Worm (Caenorhabditis elegans) whole organism, L4 larva: ENCODE measurements around the gene isw-1.
A peak's percentile ranks its signal among the peaks of the same experiment; 100 is the strongest.

Experiments
- F10B5.3 ChIP-seq: sonication (generic microtip); optimal IDR thresholded peaks from 2 replicates; lab custom pipeline; 2016; ENCODE audit warnings: mild to moderate bottlenecking, missing genetic modification characterization, missing compliant biosample characterization
- F26F4.8 ChIP-seq: fragments of 200-800 bp; sonication (Bioruptor generic); conservative IDR thresholded peaks from 2 replicates; pipeline ENCODE4 v1.3.6; 2022; ENCODE audit warnings: missing genetic modification characterization, missing compliant biosample characterization
- Y105C5A.15 ChIP-seq: fragments of 200-800 bp; sonication (Bioruptor generic); IDR thresholded peaks from 2 replicates; pipeline ENCODE4 v1.3.6; 2022; ENCODE audit warnings: missing genetic modification characterization, missing compliant biosample characterization
- Y48G9A.11 ChIP-seq: fragments of 200-800 bp; sonication (Bioruptor generic); IDR thresholded peaks from 2 replicates; pipeline ENCODE4 v1.3.6; 2022; ENCODE audit warnings: missing genetic modification reagents, missing genetic modification characterization, missing compliant biosample characterization
- Y75B8A.6 ChIP-seq: fragments of 200-800 bp; sonication (Bioruptor generic); IDR thresholded peaks from 2 replicates; pipeline ENCODE4 v1.3.6; 2022; ENCODE audit warnings: missing genetic modification reagents, missing genetic modification characterization, missing compliant biosample characterization
- aha-1 ChIP-seq: fragments of 150-350 bp; peaks from one replicate; lab custom pipeline; 2014; ENCODE audit warnings: missing biosample characterization, missing genetic modification characterization
- ama-1 ChIP-seq: fragments of 150-350 bp; optimal IDR thresholded peaks from 2 replicates; lab custom pipeline; 2014; ENCODE audit warnings: inconsistent platforms, mixed read lengths
- ceh-82 ChIP-seq: sonication (generic microtip); optimal IDR thresholded peaks from 2 replicates; lab custom pipeline; 2017; ENCODE audit warnings: missing biosample characterization, missing genetic modification characterization
- ces-1 ChIP-seq: fragments of 150-350 bp; sonication (generic microtip); optimal IDR thresholded peaks from 4 replicates; lab custom pipeline; 2014; ENCODE audit warnings: missing biosample characterization, missing genetic modification reagents, missing genetic modification characterization
- cey-2 ChIP-seq: sonication (generic microtip); optimal IDR thresholded peaks from 3 replicates; lab custom pipeline; 2017; ENCODE audit warnings: missing genetic modification characterization, mild to moderate bottlenecking, missing compliant biosample characterization, antibody characterized with exemption, borderline replicate concordance; ENCODE audit not compliant: insufficient read depth
- ctbp-1 ChIP-seq: fragments of 200-800 bp; sonication (Bioruptor generic); IDR thresholded peaks from 2 replicates; pipeline ENCODE4 v1.3.6; 2022; ENCODE audit warnings: missing genetic modification reagents, missing genetic modification characterization, missing compliant biosample characterization
- daf-12 ChIP-seq: fragments of 150-350 bp; optimal IDR thresholded peaks from 2 replicates; lab custom pipeline; 2014; ENCODE audit warnings: missing biosample characterization, missing genetic modification reagents, missing genetic modification characterization
- daf-16 ChIP-seq, 3 experiments: sonication (generic microtip); optimal IDR thresholded peaks; 2 replicates each; lab custom pipeline; 2016 to 2017; ENCODE audit warnings: missing genetic modification characterization in 3 of 3, missing genetic modification reagents in 3 of 3, mild to moderate bottlenecking in 2 of 3, missing compliant biosample characterization in 2 of 3, missing biosample characterization in 1 of 3, moderate library complexity in 1 of 3
- daf-19 ChIP-seq: fragments of 200-800 bp; sonication (Bioruptor generic); conservative IDR thresholded peaks from 2 replicates; pipeline ENCODE4 v1.3.6; 2022; ENCODE audit warnings: missing genetic modification characterization, missing compliant biosample characterization
- dpl-1 ChIP-seq: fragments of 150-350 bp; optimal IDR thresholded peaks from 2 replicates; lab custom pipeline; 2014; ENCODE audit warnings: missing biosample characterization, missing genetic modification reagents, missing genetic modification characterization
- fkh-10 ChIP-seq: fragments of 150-350 bp; optimal IDR thresholded peaks from 2 replicates; lab custom pipeline; 2014; ENCODE audit warnings: missing biosample characterization, missing genetic modification reagents, missing genetic modification characterization
- gei-8 ChIP-seq: fragments of 200-800 bp; sonication (Bioruptor generic); optimal IDR thresholded peaks from 2 replicates; lab custom pipeline; 2018; ENCODE audit warnings: mild to moderate bottlenecking, missing genetic modification characterization, missing compliant biosample characterization
- hlh-11 ChIP-seq: fragments of 200-800 bp; sonication (Bioruptor generic); optimal IDR thresholded peaks from 2 replicates; lab custom pipeline; 2018; ENCODE audit warnings: mild to moderate bottlenecking, missing genetic modification characterization, missing compliant biosample characterization
- hlh-30 ChIP-seq: sonication (generic microtip); optimal IDR thresholded peaks from 2 replicates; lab custom pipeline; 2017; ENCODE audit warnings: antibody characterized with exemption, mild to moderate bottlenecking, missing genetic modification characterization, missing compliant biosample characterization; ENCODE audit not compliant: insufficient read depth
- jun-1 ChIP-seq: fragments of 150-350 bp; optimal IDR thresholded peaks from 2 replicates; lab custom pipeline; 2014; ENCODE audit warnings: missing biosample characterization, missing genetic modification reagents, missing genetic modification characterization
- lin-1 ChIP-seq: fragments of 200-800 bp; sonication (Bioruptor generic); IDR thresholded peaks from 2 replicates; pipeline ENCODE4 v1.3.6; 2022; ENCODE audit warnings: missing genetic modification reagents, missing genetic modification characterization, missing compliant biosample characterization
- lin-15B ChIP-seq: fragments of 150-350 bp; sonication (generic microtip); optimal IDR thresholded peaks from 3 replicates; lab custom pipeline; 2014; ENCODE audit warnings: missing biosample characterization, missing genetic modification characterization
- lir-3 ChIP-seq: sonication (generic microtip); optimal IDR thresholded peaks from 2 replicates; lab custom pipeline; 2016; ENCODE audit warnings: mild to moderate bottlenecking, missing genetic modification characterization, missing compliant biosample characterization
- madf-9 ChIP-seq: fragments of 200-800 bp; sonication (Bioruptor generic); conservative IDR thresholded peaks from 2 replicates; pipeline ENCODE4 v1.3.6; 2022; ENCODE audit warnings: missing genetic modification reagents, missing genetic modification characterization, missing compliant biosample characterization
- mes-2 ChIP-seq: sonication (generic microtip); optimal IDR thresholded peaks from 2 replicates; lab custom pipeline; 2016; ENCODE audit warnings: missing genotype, mild to moderate bottlenecking, missing genetic modification characterization, missing compliant biosample characterization; ENCODE audit not compliant: poor library complexity, severe bottlenecking
- mxl-3 ChIP-seq: fragments of 200-800 bp; sonication (Bioruptor generic); optimal IDR thresholded peaks from 2 replicates; lab custom pipeline; 2018; ENCODE audit warnings: mild to moderate bottlenecking, missing genetic modification characterization, missing compliant biosample characterization
- nhr-102 ChIP-seq: sonication (generic microtip); optimal IDR thresholded peaks from 2 replicates; lab custom pipeline; 2016; ENCODE audit warnings: mild to moderate bottlenecking, missing genetic modification characterization, moderate library complexity, missing compliant biosample characterization
- nhr-237 ChIP-seq: sonication (generic microtip); optimal IDR thresholded peaks from 2 replicates; lab custom pipeline; 2017; ENCODE audit warnings: missing biosample characterization, missing genetic modification characterization
- sdz-12 ChIP-seq: fragments of 200-800 bp; sonication (Bioruptor generic); optimal IDR thresholded peaks from 2 replicates; lab custom pipeline; 2018; ENCODE audit warnings: mild to moderate bottlenecking, missing genetic modification characterization, missing compliant biosample characterization
- spr-1 ChIP-seq: sonication (generic microtip); optimal IDR thresholded peaks from 2 replicates; lab custom pipeline; 2016; ENCODE audit warnings: mild to moderate bottlenecking, missing genetic modification characterization, missing compliant biosample characterization
- tra-1 ChIP-seq: fragments of 200-800 bp; sonication (Bioruptor generic); IDR thresholded peaks from 2 replicates; pipeline ENCODE4 v1.3.6; 2022; ENCODE audit warnings: missing genetic modification reagents, missing genetic modification characterization, missing compliant biosample characterization
- unc-130 ChIP-seq: sonication (generic microtip); optimal IDR thresholded peaks from 2 replicates; lab custom pipeline; 2016; ENCODE audit warnings: missing genetic modification reagents, missing genetic modification characterization, missing compliant biosample characterization
- unc-62 ChIP-seq, 3 experiments: fragments of 150-350 bp in 1 of 3; sonication (generic microtip); optimal IDR thresholded peaks in 2 of 3; peaks in 1 of 3; 1 replicate in 1 of 3; 2 replicates in 2 of 3; lab custom pipeline; 2014 to 2017; ENCODE audit warnings: missing biosample characterization in 3 of 3, missing genetic modification characterization in 3 of 3, missing genetic modification reagents in 3 of 3, missing genotype in 1 of 3
- vab-7 ChIP-seq: fragments of 200-800 bp; sonication (Bioruptor generic); IDR thresholded peaks from 2 replicates; pipeline ENCODE4 v1.3.6; 2022; ENCODE audit warnings: missing genetic modification reagents, missing genetic modification characterization, missing compliant biosample characterization
- ztf-11 ChIP-seq: fragments of 150-350 bp; optimal IDR thresholded peaks from 2 replicates; lab custom pipeline; 2014; ENCODE audit warnings: missing biosample characterization, missing genetic modification characterization
- ztf-7 ChIP-seq: fragments of 150-350 bp; optimal IDR thresholded peaks from 2 replicates; lab custom pipeline; 2014; ENCODE audit warnings: missing biosample characterization, missing genetic modification characterization

Gene isw-1

ce11 chrIII:6709983-6710382 is at the start of gene isw-1:
isw-1 (minus strand) TSS chrIII:6710100.
- TF ChIP-seq ces-1 (no peak), lir-3 (tag; lab: Kevin White, UChicago) (no peak), sdz-12 (GFP tag; lab: Kevin White, UChicago) (no peak), ceh-82 (no peak), ztf-11 (tag; lab: Kevin White, UChicago) (no peak), cey-2 (tag; lab: Kevin White, UChicago) (no peak), mxl-3 (GFP tag; lab: Kevin White, UChicago) (no peak), hlh-11 (peak; percentile 7), Y105C5A.15 (GFP tag; lab: Robert Waterston, UW) (no peak), spr-1 (tag; lab: Kevin White, UChicago) (no peak), dpl-1 (GFP tag; lab: Kevin White, UChicago) (peak; percentile 94), Y75B8A.6 (GFP tag; lab: Robert Waterston, UW) (no peak), vab-7 (GFP tag; lab: Robert Waterston, UW) (peak; percentile 46; the same call in 1 of the 2 replicates), unc-130 (peak; percentile 60), mes-2 (tag; lab: Kevin White, UChicago) (peak; percentile 66), Y48G9A.11 (GFP tag; lab: Robert Waterston, UW) (peak; percentile 64), tra-1 (GFP tag; lab: Robert Waterston, UW) (no peak), madf-9 (no peak)

ce11 chrIII:6756769-6757168 is 46.9 kb upstream of the isw-1 start:
- TF ChIP-seq unc-62 (GFP tag; optimal IDR thresholded peaks at IDR 0.05 in 1 of 2; lab: Kevin White, UChicago): peak in 1 of 2 experiments; percentile 96
- no peak for TF ChIP-seq unc-62 (tag; optimal IDR thresholded peaks at IDR 0.05; lab: Kevin White, UChicago)
- no peak for TF ChIP-seq daf-19
- no peak for TF ChIP-seq ces-1
- no peak for TF ChIP-seq nhr-102 (tag; lab: Kevin White, UChicago)
- TF ChIP-seq, all 104 proteins: peak for 1

DNA sequence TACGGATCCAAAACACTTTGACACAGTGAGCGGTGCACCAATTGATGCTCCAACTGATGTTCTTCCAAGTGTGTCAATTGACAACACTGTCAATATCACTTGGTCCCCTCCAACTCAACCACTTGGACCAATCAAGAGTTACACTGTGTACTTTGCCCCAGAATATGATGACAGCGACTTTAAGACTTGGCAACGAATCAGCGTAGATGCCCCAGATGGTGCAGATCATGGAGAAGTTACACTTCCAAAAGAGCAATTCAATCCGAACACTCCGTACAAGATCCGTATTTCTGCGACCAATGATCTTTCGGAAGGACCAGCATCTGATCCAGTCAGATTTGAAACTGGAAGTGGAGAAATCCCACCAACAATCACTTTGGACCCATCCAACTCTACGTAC is 42.7 kb upstream of the isw-1 start:
- no peak for TF ChIP-seq daf-19
- peak in 1 of 2 experiments; percentile 92 for TF ChIP-seq unc-62 (GFP tag; optimal IDR thresholded peaks at IDR 0.05 in 1 of 2; lab: Kevin White, UChicago)
- TF ChIP-seq unc-62 (tag; optimal IDR thresholded peaks at IDR 0.05; lab: Kevin White, UChicago): no peak
- TF ChIP-seq jun-1 (tag; lab: Kevin White, UChicago): no peak
- TF ChIP-seq lin-1 (GFP tag; lab: Robert Waterston, UW): no peak

- TF ChIP-seq F26F4.8 (GFP tag; lab: Robert Waterston, UW) (no peak), aha-1 (tag; lab: Kevin White, UChicago) (peak; percentile 93)
- TF ChIP-seq, all 104 proteins: peak for 1
Measured at ce11 chrIII:6746668-6747067, 36.8 kb upstream of the isw-1 start.

ce11 chrIII:6746008-6746407 is 36.1 kb upstream of the isw-1 start, which contains the start of gene dig-1:
dig-1 (plus strand) TSS chrIII:6746308.
- TF ChIP-seq fkh-10 (GFP tag; lab: Kevin White, UChicago) (no peak), daf-12 (no peak), mes-2 (tag; lab: Kevin White, UChicago) (no peak), lin-1 (GFP tag; lab: Robert Waterston, UW) (no peak)

ce11 chrIII:6742597-6742996 is 32.7 kb upstream of the isw-1 start:
- no peak for TF ChIP-seq lin-15B (tag; lab: Kevin White, UChicago)
- TF ChIP-seq gei-8 (GFP tag; lab: Kevin White, UChicago): no peak
- TF ChIP-seq F10B5.3 (tag; lab: Kevin White, UChicago): no peak
- no peak for TF ChIP-seq hlh-30 (tag; lab: Kevin White, UChicago)
- no peak for TF ChIP-seq ama-1
- peak in 1 of 2 experiments; percentile 98 for TF ChIP-seq unc-62 (GFP tag; optimal IDR thresholded peaks at IDR 0.05 in 1 of 2; lab: Kevin White, UChicago)
- no peak for TF ChIP-seq unc-62 (tag; optimal IDR thresholded peaks at IDR 0.05; lab: Kevin White, UChicago)
- TF ChIP-seq ztf-7 (tag; lab: Kevin White, UChicago): no peak
- TF ChIP-seq nhr-237: no peak
- no peak for TF ChIP-seq unc-130
- no peak for TF ChIP-seq ctbp-1 (GFP tag; lab: Robert Waterston, UW)
- peak in 1 of 2 experiments; percentile 90 for TF ChIP-seq daf-16 (GFP tag; optimal IDR thresholded peaks at IDR 0.05; lab: Kevin White, UChicago)
- no peak for TF ChIP-seq daf-16 (tag; optimal IDR thresholded peaks at IDR 0.05; lab: Kevin White, UChicago)
